Worm (Caenorhabditis elegans) whole organism, L2 larva: Measurements from ENCODE around the gene K10D11.6.

Experiments used
- ZK546.5 ChIP-seq: sonication (generic microtip); optimal IDR thresholded peaks from 2 replicates; lab custom pipeline; 2017; ENCODE audit warnings: missing biosample characterization, missing genetic modification characterization
- blmp-1 ChIP-seq: sonication (generic microtip); optimal IDR thresholded peaks from 2 replicates; lab custom pipeline; 2017; ENCODE audit warnings: missing genetic modification characterization, mild to moderate bottlenecking, missing compliant biosample characterization, antibody characterized with exemption, moderate library complexity; ENCODE audit not compliant: insufficient read depth
- egl-27 ChIP-seq: sonication (generic microtip); optimal IDR thresholded peaks from 3 replicates; lab custom pipeline; 2017; ENCODE audit warnings: missing biosample characterization, missing genetic modification reagents, missing genetic modification characterization
- elt-3 ChIP-seq: sonication (generic microtip); optimal IDR thresholded peaks from 2 replicates; lab custom pipeline; 2017; ENCODE audit warnings: missing biosample characterization, missing genetic modification characterization
- lin-13 ChIP-seq: fragments of 150-350 bp; optimal IDR thresholded peaks from 2 replicates; lab custom pipeline; 2014; ENCODE audit warnings: missing biosample characterization, missing genetic modification reagents, missing genetic modification characterization
- nhr-25 ChIP-seq: fragments of 150-350 bp; sonication (generic microtip); optimal IDR thresholded peaks from 3 replicates; lab custom pipeline; 2014; ENCODE audit warnings: missing biosample characterization, missing genetic modification characterization
- nhr-6 ChIP-seq: fragments of 150-350 bp; optimal IDR thresholded peaks from 2 replicates; lab custom pipeline; 2014; ENCODE audit warnings: missing biosample characterization, missing genetic modification characterization
- nhr-77 ChIP-seq: fragments of 150-350 bp; optimal IDR thresholded peaks from 2 replicates; lab custom pipeline; 2014; ENCODE audit warnings: missing biosample characterization, missing genetic modification characterization
- sem-4 ChIP-seq: fragments of 150-350 bp; optimal IDR thresholded peaks from 2 replicates; lab custom pipeline; 2014; ENCODE audit warnings: missing biosample characterization, missing genetic modification reagents, missing genetic modification characterization
- unc-39 ChIP-seq: fragments of 150-350 bp; optimal IDR thresholded peaks from 2 replicates; lab custom pipeline; 2014; ENCODE audit warnings: missing biosample characterization, missing genetic modification characterization
- ztf-4 ChIP-seq: fragments of 150-350 bp; optimal IDR thresholded peaks from 2 replicates; lab custom pipeline; 2014; ENCODE audit warnings: missing biosample characterization, missing genetic modification characterization

- TF ChIP-seq unc-39 (tag; lab: Kevin White, UChicago) (no peak), ztf-4 (no peak), ZK546.5 (no peak), sem-4 (no peak), lin-13 (GFP tag; lab: Kevin White, UChicago) (no peak), nhr-77 (tag; lab: Kevin White, UChicago) (no peak), egl-27 (tag; lab: Kevin White, UChicago) (no peak), nhr-6 (no peak), elt-3 (tag; lab: Kevin White, UChicago) (no peak), blmp-1 (tag; lab: Kevin White, UChicago) (no peak), nhr-25 (tag; lab: Kevin White, UChicago) (no peak)
Measured at ce11 chrIV:12965074-12965473, 24.2 kb downstream of the K10D11.6 start, which contains the start of gene dod-22.
